Fruit fly (Drosophila melanogaster) whole organism, prepupa: ENCODE measurements around the gene CG14185.

Experiments
- CG6808 ChIP-seq: fragments of 200-800 bp; sonication (Bioruptor generic); optimal IDR thresholded peaks from 3 replicates; lab custom pipeline; 2017; ENCODE audit warnings: missing biosample characterization, missing genetic modification characterization, mild to moderate bottlenecking, moderate library complexity, missing genetic modification reagents
- CG6854 ChIP-seq: fragments of 200-800 bp; sonication (Bioruptor generic); optimal IDR thresholded peaks from 2 replicates; lab custom pipeline; 2017; ENCODE audit warnings: missing biosample characterization, mild to moderate bottlenecking, missing genetic modification characterization
- CG7368 ChIP-seq: fragments of 200-800 bp; sonication (Bioruptor generic); optimal IDR thresholded peaks from 3 replicates; lab custom pipeline; 2016; ENCODE audit warnings: missing biosample characterization, missing genetic modification characterization
- Hr39 ChIP-seq: fragments of 200-800 bp; sonication (Bioruptor generic); optimal IDR thresholded peaks from 2 replicates; lab custom pipeline; 2016; ENCODE audit warnings: missing biosample characterization, missing genetic modification characterization
- Sox15 ChIP-seq: fragments of 200-800 bp; sonication (Bioruptor generic); optimal IDR thresholded peaks from 3 replicates; lab custom pipeline; 2016; ENCODE audit warnings: missing biosample characterization, missing genetic modification characterization
- esn ChIP-seq: fragments of 200-800 bp; sonication (Bioruptor generic); optimal IDR thresholded peaks from 2 replicates; lab custom pipeline; 2016; ENCODE audit warnings: missing biosample characterization, mild to moderate bottlenecking, missing genetic modification characterization, moderate library complexity
- ss ChIP-seq, 2 experiments: fragments of 200-800 bp; sonication (Bioruptor generic); optimal IDR thresholded peaks; 2 replicates in 1 of 2; 3 replicates in 1 of 2; lab custom pipeline; 2017 to 2018; ENCODE audit warnings: mild to moderate bottlenecking in 2 of 2, missing biosample characterization in 2 of 2, missing genetic modification characterization in 2 of 2, moderate library complexity in 1 of 2
- vri ChIP-seq: fragments of 200-800 bp; sonication (Bioruptor generic); optimal IDR thresholded peaks from 3 replicates; lab custom pipeline; 2016; ENCODE audit warnings: missing biosample characterization, mild to moderate bottlenecking, missing genetic modification characterization

- TF ChIP-seq CG6808 (GFP tag; lab: Kevin White, UChicago) (no peak), CG7368 (GFP tag; lab: Kevin White, UChicago) (no peak), vri (GFP tag; lab: Kevin White, UChicago) (no peak), Sox15 (GFP tag; lab: Kevin White, UChicago) (no peak), CG6854 (no peak), esn (GFP tag; lab: Kevin White, UChicago) (no peak), ss (GFP tag; optimal IDR thresholded peaks at IDR 0.05; lab: Kevin White, UChicago) (no peak), Hr39 (GFP tag; lab: Kevin White, UChicago) (no peak)
These were observed 27.3 kb downstream of the CG14185 start, which contains the start of gene CG7335 for dm6 chr3L:20133168-20133567.
